Fruit fly (Drosophila melanogaster) whole organism, embryonic: ENCODE data around the gene CG15643.
A peak's percentile ranks its signal among the peaks of the same experiment; 100 is the strongest.

ENCODE experiments used
- BEAF-32 ChIP-seq: fragments of 200-800 bp; sonication (Bioruptor generic); optimal IDR thresholded peaks from 3 replicates; lab custom pipeline; 2017; ENCODE audit warnings: missing biosample characterization, missing genetic modification characterization, mild to moderate bottlenecking, moderate library complexity, missing genetic modification reagents
- CG10654 ChIP-seq: fragments of 200-800 bp; sonication (Bioruptor generic); optimal IDR thresholded peaks from 2 replicates; lab custom pipeline; 2016; ENCODE audit warnings: missing biosample characterization, missing genetic modification characterization
- CG11398 ChIP-seq: fragments of 200-800 bp; sonication (Bioruptor generic); optimal IDR thresholded peaks from 2 replicates; lab custom pipeline; 2016; ENCODE audit warnings: missing biosample characterization, missing genetic modification characterization
- CG11695 ChIP-seq: fragments of 200-800 bp; sonication (Bioruptor generic); IDR thresholded peaks from 3 replicates; pipeline ENCODE4 v1.3.6; 2022; ENCODE audit warnings: missing biosample characterization, missing genetic modification characterization
- CG12391 ChIP-seq: fragments of 200-800 bp; sonication (Bioruptor generic); optimal IDR thresholded peaks from 3 replicates; lab custom pipeline; 2018; ENCODE audit warnings: missing biosample characterization, mild to moderate bottlenecking, missing genetic modification characterization, moderate library complexity
- CG13424 ChIP-seq: fragments of 200-800 bp; sonication (Bioruptor generic); optimal IDR thresholded peaks from 2 replicates; lab custom pipeline; 2019; ENCODE audit warnings: missing biosample characterization, mild to moderate bottlenecking, missing genetic modification characterization, moderate library complexity
- CG1647 ChIP-seq: fragments of 200-800 bp; sonication (Bioruptor generic); optimal IDR thresholded peaks from 3 replicates; lab custom pipeline; 2016; ENCODE audit warnings: missing biosample characterization, missing genetic modification characterization
- CG16779 ChIP-seq: fragments of 200-800 bp; sonication (Bioruptor generic); IDR thresholded peaks from 2 replicates; pipeline ENCODE4 v1.3.6; 2022; ENCODE audit warnings: missing biosample characterization, missing genetic modification characterization
- CG18619 ChIP-seq: fragments of 200-800 bp; sonication (Bioruptor generic); optimal IDR thresholded peaks from 3 replicates; lab custom pipeline; 2017; ENCODE audit warnings: missing biosample characterization, mild to moderate bottlenecking, missing genetic modification characterization
- CG2202 ChIP-seq: fragments of 200-800 bp; sonication (Bioruptor generic); optimal IDR thresholded peaks from 2 replicates; lab custom pipeline; 2018; ENCODE audit warnings: missing biosample characterization, mild to moderate bottlenecking, missing genetic modification characterization
- CG2678 ChIP-seq: fragments of 200-800 bp; sonication (Bioruptor generic); optimal IDR thresholded peaks from 3 replicates; lab custom pipeline; 2019; ENCODE audit warnings: missing biosample characterization, mild to moderate bottlenecking, missing genetic modification characterization, moderate library complexity
- CG2712 ChIP-seq: fragments of 200-800 bp; optimal IDR thresholded peaks from 3 replicates; lab custom pipeline; 2019; ENCODE audit warnings: missing biosample characterization, mild to moderate bottlenecking, missing genetic modification characterization, moderate library complexity
- CG2889 ChIP-seq: fragments of 200-800 bp; sonication (Bioruptor generic); IDR thresholded peaks from 3 replicates; pipeline ENCODE4 v1.3.6; 2022; ENCODE audit warnings: missing biosample characterization, missing genetic modification characterization
- CG30020 ChIP-seq: fragments of 200-800 bp; optimal IDR thresholded peaks from 2 replicates; lab custom pipeline; 2019; ENCODE audit warnings: missing biosample characterization, mild to moderate bottlenecking, missing genetic modification characterization, moderate library complexity
- CG31388 ChIP-seq: fragments of 200-800 bp; sonication (Bioruptor generic); optimal IDR thresholded peaks from 2 replicates; lab custom pipeline; 2016; ENCODE audit warnings: missing biosample characterization, missing genetic modification characterization
- CG32532 ChIP-seq: fragments of 200-800 bp; sonication (Bioruptor generic); IDR thresholded peaks from 2 replicates; pipeline ENCODE4 v1.3.6; 2022; ENCODE audit warnings: missing biosample characterization, missing genetic modification characterization
- CG3281 ChIP-seq: fragments of 200-800 bp; sonication (Bioruptor generic); optimal IDR thresholded peaks from 3 replicates; lab custom pipeline; 2017; ENCODE audit warnings: missing biosample characterization, mild to moderate bottlenecking, missing genetic modification characterization
- CG3847 ChIP-seq: fragments of 200-800 bp; sonication (Bioruptor generic); IDR thresholded peaks from 2 replicates; pipeline ENCODE4 v1.3.6; 2022; ENCODE audit warnings: missing biosample characterization, missing genetic modification characterization
- CG4404 ChIP-seq: fragments of 200-800 bp; sonication (Bioruptor generic); IDR thresholded peaks from 2 replicates; pipeline ENCODE4 v1.3.6; 2022; ENCODE audit warnings: missing biosample characterization, missing genetic modification characterization
- CG4424 ChIP-seq: fragments of 200-800 bp; sonication (Bioruptor generic); optimal IDR thresholded peaks from 3 replicates; lab custom pipeline; 2016; ENCODE audit warnings: missing biosample characterization, missing genetic modification characterization
- CG4854 ChIP-seq: fragments of 200-800 bp; sonication (Bioruptor generic); optimal IDR thresholded peaks from 2 replicates; lab custom pipeline; 2016; ENCODE audit warnings: missing biosample characterization, missing genetic modification characterization, inconsistent platforms
- CG5180 ChIP-seq: fragments of 200-800 bp; sonication (Bioruptor generic); optimal IDR thresholded peaks from 3 replicates; lab custom pipeline; 2017; ENCODE audit warnings: missing biosample characterization, missing genetic modification characterization, mild to moderate bottlenecking, moderate library complexity, missing genetic modification reagents
- CG6254 ChIP-seq: fragments of 200-800 bp; sonication (Bioruptor generic); optimal IDR thresholded peaks from 3 replicates; lab custom pipeline; 2017; ENCODE audit warnings: mild to moderate bottlenecking, missing biosample characterization, missing genetic modification reagents, missing genetic modification characterization
- CG6654 ChIP-seq: fragments of 200-800 bp; sonication (Bioruptor generic); optimal IDR thresholded peaks from 2 replicates; lab custom pipeline; 2017; ENCODE audit warnings: missing biosample characterization, mild to moderate bottlenecking, missing genetic modification characterization
- CG7928 ChIP-seq: fragments of 200-800 bp; sonication (Bioruptor generic); optimal IDR thresholded peaks from 2 replicates; lab custom pipeline; 2017; ENCODE audit warnings: missing biosample characterization, mild to moderate bottlenecking, missing genetic modification characterization
- CG8924 ChIP-seq: fragments of 200-800 bp; optimal IDR thresholded peaks from 3 replicates; lab custom pipeline; 2019; ENCODE audit warnings: missing biosample characterization, mild to moderate bottlenecking, missing genetic modification characterization, moderate library complexity
- Camta ChIP-seq: fragments of 200-800 bp; sonication (Bioruptor generic); optimal IDR thresholded peaks from 2 replicates; lab custom pipeline; 2016; ENCODE audit warnings: missing biosample characterization, missing genetic modification characterization
- D19A ChIP-seq: fragments of 200-800 bp; optimal IDR thresholded peaks from 3 replicates; lab custom pipeline; 2019; ENCODE audit warnings: missing biosample characterization, mild to moderate bottlenecking, missing genetic modification characterization, moderate library complexity
- Doc2 ChIP-seq: fragments of 200-800 bp; sonication (Bioruptor generic); IDR thresholded peaks from 2 replicates; pipeline ENCODE4 v1.3.6; 2022; ENCODE audit warnings: missing biosample characterization, missing genetic modification characterization
- Mad ChIP-seq: fragments of 200-800 bp; sonication (Bioruptor generic); optimal IDR thresholded peaks from 2 replicates; lab custom pipeline; 2016; ENCODE audit warnings: missing biosample characterization, missing genetic modification characterization
- NFAT ChIP-seq: fragments of 200-800 bp; sonication (Bioruptor generic); IDR thresholded peaks from 2 replicates; pipeline ENCODE4 v1.3.6; 2022; ENCODE audit warnings: missing biosample characterization, missing genetic modification characterization
- Neu2 ChIP-seq: fragments of 200-800 bp; sonication (Bioruptor generic); optimal IDR thresholded peaks from 3 replicates; lab custom pipeline; 2016; ENCODE audit warnings: missing biosample characterization, missing genetic modification characterization, borderline replicate concordance
- Opbp ChIP-seq: fragments of 200-800 bp; sonication (Bioruptor generic); IDR thresholded peaks from 3 replicates; pipeline ENCODE4 v1.3.6; 2022; ENCODE audit warnings: missing biosample characterization, missing genetic modification characterization; ENCODE audit not compliant: partially characterized antibody
- TFAM ChIP-seq: fragments of 200-800 bp; sonication (Bioruptor generic); optimal IDR thresholded peaks from 2 replicates; lab custom pipeline; 2017; ENCODE audit warnings: missing biosample characterization, missing genetic modification characterization, inconsistent platforms
- bowl ChIP-seq: fragments of 200-800 bp; sonication (Bioruptor generic); IDR thresholded peaks from 2 replicates; pipeline ENCODE4 v1.3.6; 2022; ENCODE audit warnings: missing biosample characterization, missing genetic modification characterization
- chif ChIP-seq, 2 experiments: fragments of 200-800 bp; sonication (Bioruptor generic); optimal IDR thresholded peaks; 3 replicates each; lab custom pipeline; 2016; ENCODE audit warnings: missing biosample characterization in 2 of 2, missing genetic modification characterization in 2 of 2
- ci ChIP-seq: fragments of 200-800 bp; sonication (Bioruptor generic); IDR thresholded peaks from 3 replicates; pipeline ENCODE4 v1.3.6; 2022; ENCODE audit warnings: missing biosample characterization, missing genetic modification characterization
- dm ChIP-seq: fragments of 200-800 bp; sonication (Bioruptor generic); optimal IDR thresholded peaks from 3 replicates; lab custom pipeline; 2016; ENCODE audit warnings: missing biosample characterization, missing genetic modification characterization
- dpn ChIP-seq, 2 experiments: fragments of 200-800 bp; sonication (Bioruptor generic); optimal IDR thresholded peaks; 3 replicates each; lab custom pipeline; 2016; ENCODE audit warnings: missing biosample characterization in 2 of 2, missing genetic modification characterization in 2 of 2
- ftz-f1 ChIP-seq: fragments of 200-800 bp; sonication (Bioruptor generic); optimal IDR thresholded peaks from 2 replicates; lab custom pipeline; 2016; ENCODE audit warnings: missing biosample characterization, missing genetic modification characterization
- gsb ChIP-seq: fragments of 200-800 bp; sonication (Bioruptor generic); IDR thresholded peaks from 2 replicates; pipeline ENCODE4 v1.3.6; 2022; ENCODE audit warnings: missing biosample characterization, missing genetic modification characterization
- gsb-n ChIP-seq: fragments of 200-800 bp; sonication (Bioruptor generic); optimal IDR thresholded peaks from 3 replicates; lab custom pipeline; 2018; ENCODE audit warnings: missing biosample characterization, mild to moderate bottlenecking, missing genetic modification characterization
- ham ChIP-seq: fragments of 200-800 bp; sonication (Bioruptor generic); IDR thresholded peaks from 2 replicates; pipeline ENCODE4 v1.3.6; 2022; ENCODE audit warnings: missing biosample characterization, missing genetic modification characterization
- jumu ChIP-seq: fragments of 200-800 bp; sonication (Bioruptor generic); optimal IDR thresholded peaks from 3 replicates; lab custom pipeline; 2016; ENCODE audit warnings: missing biosample characterization, missing genetic modification characterization
- lov ChIP-seq, 2 experiments: fragments of 200-800 bp in 1 of 2; fragments of >200 bp in 1 of 2; sonication (Bioruptor generic) in 1 of 2; IDR thresholded peaks in 1 of 2; optimal IDR thresholded peaks in 1 of 2; 2 replicates in 1 of 2; 3 replicates in 1 of 2; pipeline versions ENCODE4 v1.3.6 to Lab custom; 2017 to 2022; ENCODE audit warnings: missing biosample characterization in 1 of 2, missing genetic modification characterization in 1 of 2
- nom ChIP-seq: fragments of 200-800 bp; sonication (Bioruptor generic); optimal IDR thresholded peaks from 2 replicates; lab custom pipeline; 2017; ENCODE audit warnings: missing biosample characterization, missing genetic modification characterization, mild to moderate bottlenecking, moderate library complexity, missing genetic modification reagents
- sd ChIP-seq: fragments of 200-800 bp; sonication (Bioruptor generic); optimal IDR thresholded peaks from 3 replicates; lab custom pipeline; 2018; ENCODE audit warnings: missing biosample characterization, mild to moderate bottlenecking, missing genetic modification characterization, moderate library complexity
- tin ChIP-seq: fragments of 200-800 bp; sonication (Bioruptor generic); optimal IDR thresholded peaks from 3 replicates; lab custom pipeline; 2016; ENCODE audit warnings: missing biosample characterization, missing genetic modification characterization
- zf30C ChIP-seq: fragments of 200-800 bp; sonication (Bioruptor generic); optimal IDR thresholded peaks from 3 replicates; lab custom pipeline; 2018; ENCODE audit warnings: missing biosample characterization, mild to moderate bottlenecking, missing genetic modification characterization

Gene CG15643

dm6 chrX:15618953-15619630 lies 47.1 kb upstream of the CG15643 start (continued):
- peak; percentile 62 for TF ChIP-seq gsb
- TF ChIP-seq jumu (GFP tag; lab: Kevin White, UChicago), result peak; percentile 77
- peak; percentile 78 for TF ChIP-seq CG32532
- no peak for TF ChIP-seq Neu2
- peak; percentile 79 for TF ChIP-seq CG12391 (tag; lab: Kevin White, UChicago)
- TF ChIP-seq CG8924 (tag; lab: Kevin White, UChicago), result peak; percentile 79
- TF ChIP-seq CG4854 (GFP tag; lab: Kevin White, UChicago), result no peak
- peak; percentile 86 for TF ChIP-seq ci (GFP tag; lab: Robert Waterston, UW)
- TF ChIP-seq CG18619, result peak; percentile 73
- TF ChIP-seq BEAF-32 (GFP tag; lab: Kevin White, UChicago), result no peak
- peak; percentile 62 for TF ChIP-seq CG31388
- TF ChIP-seq Camta (GFP tag; lab: Kevin White, UChicago), result peak; percentile 68
- TF ChIP-seq D19A (tag; lab: Kevin White, UChicago), result peak; percentile 71
- TF ChIP-seq lov (optimal IDR thresholded peaks at IDR 0.05; lab: Kevin White, UChicago), result no peak
- 0 out of 3 replicates have a peak, but pooled peaks have one; percentile 78 for TF ChIP-seq lov (GFP tag; IDR thresholded peaks at IDR 0.05; lab: Robert Waterston, UW)
- TF ChIP-seq CG5180 (GFP tag; lab: Kevin White, UChicago), result peak; percentile 59
- TF ChIP-seq Opbp, result no peak
- TF ChIP-seq CG4404 (GFP tag; lab: Robert Waterston, UW), result peak; percentile 52
- TF ChIP-seq sd (tag; lab: Kevin White, UChicago), result peak; percentile 31
- peak; percentile 29; the same call in 1 of the 2 replicates for TF ChIP-seq bowl
- TF ChIP-seq NFAT, result peak; percentile 59; the same call in 1 of the 2 replicates
- TF ChIP-seq Mad, result peak; percentile 63
- TF ChIP-seq CG2889 (GFP tag; lab: Robert Waterston, UW), result peak; percentile 71
- TF ChIP-seq CG4424 (GFP tag; lab: Kevin White, UChicago), result peak; percentile 85
- TF ChIP-seq CG1647, result peak; percentile 66
- TF ChIP-seq tin (GFP tag; lab: Kevin White, UChicago), result peak; percentile 87
- peak; percentile 82 for TF ChIP-seq CG13424 (tag; lab: Kevin White, UChicago)
- TF ChIP-seq ham (GFP tag; lab: Robert Waterston, UW), result 0 out of 2 replicates have a peak, but pooled peaks have one; percentile 24
- peak; percentile 69 for TF ChIP-seq CG3281 (GFP tag; lab: Kevin White, UChicago)
- no peak for TF ChIP-seq CG7928 (GFP tag; lab: Kevin White, UChicago)
- peak; percentile 71 for TF ChIP-seq CG3847
- TF ChIP-seq ftz-f1 (GFP tag; lab: Kevin White, UChicago), result no peak
- peak; percentile 63; the same call in 1 of the 3 replicates for TF ChIP-seq CG11695 (GFP tag; lab: Robert Waterston, UW)
- peak; percentile 67 for TF ChIP-seq gsb-n (tag; lab: Kevin White, UChicago)
- no peak for TF ChIP-seq nom
- peak; percentile 85 for TF ChIP-seq CG2712
- peak; percentile 54 for TF ChIP-seq CG2202 (tag; lab: Kevin White, UChicago)
- TF ChIP-seq CG2678, result peak; percentile 81
- 0 out of 2 replicates have a peak, but pooled peaks have one; percentile 38 for TF ChIP-seq CG16779 (GFP tag; lab: Robert Waterston, UW)
- TF ChIP-seq TFAM (GFP tag; lab: Kevin White, UChicago), result peak; percentile 52
- TF ChIP-seq CG6254 (GFP tag; lab: Kevin White, UChicago), result peak; percentile 65
- peak; percentile 66 for TF ChIP-seq zf30C
- peak; percentile 64 to 87 for TF ChIP-seq dpn (GFP tag; optimal IDR thresholded peaks at IDR 0.05; lab: Kevin White, UChicago)
- TF ChIP-seq chif (GFP tag; optimal IDR thresholded peaks at IDR 0.05; lab: Kevin White, UChicago), result peak; percentile 61 to 71
- TF ChIP-seq CG30020, result peak; percentile 32
- TF ChIP-seq CG10654 (GFP tag; lab: Kevin White, UChicago), result peak; percentile 87
- peak; percentile 27 for TF ChIP-seq dm (GFP tag; lab: Kevin White, UChicago)
- no peak for TF ChIP-seq Doc2 (GFP tag; lab: Robert Waterston, UW)
- peak; percentile 62 for TF ChIP-seq CG11398 (GFP tag; lab: Kevin White, UChicago)
- TF ChIP-seq CG6654 (GFP tag; lab: Kevin White, UChicago), result peak; percentile 67
